Fruit fly (Drosophila melanogaster) whole organism, embryonic: ENCODE measurements around the gene CG1635.

Experiments used
- Bgb ChIP-seq: fragments of 200-800 bp; sonication (Bioruptor generic); IDR thresholded peaks from 2 replicates; pipeline ENCODE4 v1.3.6; 2022; ENCODE audit warnings: missing biosample characterization, missing genetic modification characterization; ENCODE audit not compliant: partially characterized antibody
- CG1024 ChIP-seq: fragments of 200-800 bp; sonication (Bioruptor generic); IDR thresholded peaks from 2 replicates; pipeline ENCODE4 v1.3.6; 2022; ENCODE audit warnings: missing biosample characterization, missing genetic modification characterization
- CG11695 ChIP-seq: fragments of 200-800 bp; sonication (Bioruptor generic); IDR thresholded peaks from 3 replicates; pipeline ENCODE4 v1.3.6; 2022; ENCODE audit warnings: missing biosample characterization, missing genetic modification characterization
- CG12391 ChIP-seq: fragments of 200-800 bp; sonication (Bioruptor generic); optimal IDR thresholded peaks from 3 replicates; lab custom pipeline; 2018; ENCODE audit warnings: missing biosample characterization, mild to moderate bottlenecking, missing genetic modification characterization, moderate library complexity
- CG14710 ChIP-seq: fragments of 200-800 bp; sonication (Bioruptor generic); optimal IDR thresholded peaks from 3 replicates; lab custom pipeline; 2019; ENCODE audit warnings: missing biosample characterization, mild to moderate bottlenecking, missing genetic modification characterization, moderate library complexity
- CG1529 ChIP-seq: fragments of 200-800 bp; sonication (Bioruptor generic); optimal IDR thresholded peaks from 3 replicates; lab custom pipeline; 2018; ENCODE audit warnings: missing biosample characterization, missing genetic modification characterization
- CG16815 ChIP-seq: fragments of 200-800 bp; sonication (Bioruptor generic); optimal IDR thresholded peaks from 3 replicates; lab custom pipeline; 2017; ENCODE audit warnings: missing biosample characterization, mild to moderate bottlenecking, missing genetic modification characterization
- CG17186 ChIP-seq: fragments of 200-800 bp; sonication (Bioruptor generic); optimal IDR thresholded peaks from 3 replicates; lab custom pipeline; 2017; ENCODE audit warnings: missing biosample characterization, missing genetic modification reagents, missing genetic modification characterization
- CG17361 ChIP-seq: fragments of 200-800 bp; sonication (Bioruptor generic); IDR thresholded peaks from 3 replicates; pipeline ENCODE4 v1.3.6; 2022; ENCODE audit warnings: missing biosample characterization, missing genetic modification characterization
- CG2202 ChIP-seq: fragments of 200-800 bp; sonication (Bioruptor generic); optimal IDR thresholded peaks from 2 replicates; lab custom pipeline; 2018; ENCODE audit warnings: missing biosample characterization, mild to moderate bottlenecking, missing genetic modification characterization
- CG30020 ChIP-seq: fragments of 200-800 bp; optimal IDR thresholded peaks from 2 replicates; lab custom pipeline; 2019; ENCODE audit warnings: missing biosample characterization, mild to moderate bottlenecking, missing genetic modification characterization, moderate library complexity
- CG31224 ChIP-seq: fragments of 200-800 bp; sonication (Bioruptor generic); IDR thresholded peaks from 2 replicates; pipeline ENCODE4 v1.3.6; 2022; ENCODE audit warnings: missing biosample characterization, missing genetic modification characterization
- CG34376 ChIP-seq: fragments of 200-800 bp; sonication (Bioruptor generic); optimal IDR thresholded peaks from 2 replicates; lab custom pipeline; 2018; ENCODE audit warnings: missing biosample characterization, mild to moderate bottlenecking, missing genetic modification characterization
- CG4328 ChIP-seq: fragments of 200-800 bp; sonication (Bioruptor generic); optimal IDR thresholded peaks from 3 replicates; lab custom pipeline; 2017; ENCODE audit warnings: missing biosample characterization, missing genetic modification reagents, missing genetic modification characterization
- CG43689 ChIP-seq: fragments of 200-800 bp; sonication (Bioruptor generic); IDR thresholded peaks from 2 replicates; pipeline ENCODE4 v1.3.6; 2022; ENCODE audit warnings: missing biosample characterization, missing genetic modification characterization
- CG6689 ChIP-seq: fragments of 200-800 bp; sonication (Bioruptor generic); IDR thresholded peaks from 2 replicates; pipeline ENCODE4 v1.3.6; 2022; ENCODE audit warnings: missing biosample characterization, missing genetic modification characterization
- CG6854 ChIP-seq: fragments of 200-800 bp; sonication (Bioruptor generic); optimal IDR thresholded peaks from 3 replicates; lab custom pipeline; 2017; ENCODE audit warnings: missing biosample characterization, mild to moderate bottlenecking, missing genetic modification characterization
- CG7839 ChIP-seq: fragments of 200-800 bp; sonication (Bioruptor generic); optimal IDR thresholded peaks from 3 replicates; lab custom pipeline; 2018; ENCODE audit warnings: missing biosample characterization, mild to moderate bottlenecking, missing genetic modification characterization, moderate library complexity
- CG8089 ChIP-seq: fragments of 200-800 bp; sonication (Bioruptor generic); optimal IDR thresholded peaks from 3 replicates; lab custom pipeline; 2016; ENCODE audit warnings: missing biosample characterization, missing genetic modification characterization
- CG8924 ChIP-seq: fragments of 200-800 bp; optimal IDR thresholded peaks from 3 replicates; lab custom pipeline; 2019; ENCODE audit warnings: missing biosample characterization, mild to moderate bottlenecking, missing genetic modification characterization, moderate library complexity
- CHES-1-like ChIP-seq: fragments of 200-800 bp; sonication (Bioruptor generic); optimal IDR thresholded peaks from 2 replicates; lab custom pipeline; 2016; ENCODE audit warnings: missing biosample characterization, missing genetic modification characterization
- Camta ChIP-seq: fragments of 200-800 bp; sonication (Bioruptor generic); optimal IDR thresholded peaks from 2 replicates; lab custom pipeline; 2016; ENCODE audit warnings: missing biosample characterization, missing genetic modification characterization
- Doc2 ChIP-seq: fragments of 200-800 bp; sonication (Bioruptor generic); IDR thresholded peaks from 2 replicates; pipeline ENCODE4 v1.3.6; 2022; ENCODE audit warnings: missing biosample characterization, missing genetic modification characterization
- Doc3 ChIP-seq: fragments of 200-800 bp; sonication (Bioruptor generic); IDR thresholded peaks from 3 replicates; pipeline ENCODE4 v1.3.6; 2022; ENCODE audit warnings: missing biosample characterization, missing genetic modification characterization; ENCODE audit not compliant: partially characterized antibody
- E2f1 ChIP-seq: fragments of 200-800 bp; sonication (Bioruptor generic); IDR thresholded peaks from 2 replicates; pipeline ENCODE4 v1.3.6; 2022; ENCODE audit warnings: missing biosample characterization, missing genetic modification characterization
- Eip74EF ChIP-seq, 2 experiments: fragments of 200-800 bp in 1 of 2; fragments of >200 bp in 1 of 2; sonication (Bioruptor generic) in 1 of 2; optimal IDR thresholded peaks; 2 replicates each; lab custom pipeline; 2017 to 2019; ENCODE audit warnings: missing biosample characterization in 2 of 2, missing genetic modification characterization in 2 of 2, mild to moderate bottlenecking in 1 of 2, moderate library complexity in 1 of 2
- Jarid2 ChIP-seq: fragments of 200-800 bp; sonication (Bioruptor generic); optimal IDR thresholded peaks from 3 replicates; lab custom pipeline; 2017; ENCODE audit warnings: mild to moderate bottlenecking, missing biosample characterization, missing genetic modification reagents, missing genetic modification characterization
- MBD-R2 ChIP-seq: fragments of 200-800 bp; sonication (Bioruptor generic); IDR thresholded peaks from 2 replicates; pipeline ENCODE4 v1.3.6; 2022; ENCODE audit warnings: missing biosample characterization, missing genetic modification characterization
- Sry-δ ChIP-seq: fragments of 200-800 bp; sonication (Bioruptor generic); optimal IDR thresholded peaks from 2 replicates; lab custom pipeline; 2016; ENCODE audit warnings: missing biosample characterization, missing genetic modification characterization
- YL-1 ChIP-seq: fragments of 200-800 bp; sonication (Bioruptor generic); optimal IDR thresholded peaks from 3 replicates; lab custom pipeline; 2017; ENCODE audit warnings: missing biosample characterization, mild to moderate bottlenecking, missing genetic modification characterization
- ara ChIP-seq: fragments of 200-800 bp; sonication (Bioruptor generic); IDR thresholded peaks from 2 replicates; pipeline ENCODE4 v1.3.6; 2022; ENCODE audit warnings: missing biosample characterization, missing genetic modification characterization
- bab2 ChIP-seq: fragments of 200-800 bp; sonication (Bioruptor generic); optimal IDR thresholded peaks from 2 replicates; lab custom pipeline; 2016; ENCODE audit warnings: missing biosample characterization, missing genetic modification characterization
- bigmax ChIP-seq: fragments of 200-800 bp; sonication (Bioruptor generic); optimal IDR thresholded peaks from 2 replicates; lab custom pipeline; 2018; ENCODE audit warnings: missing biosample characterization, mild to moderate bottlenecking, missing genetic modification characterization
- crp ChIP-seq, 2 experiments: fragments of 200-800 bp; sonication (Bioruptor generic); optimal IDR thresholded peaks; 2 replicates in 1 of 2; 3 replicates in 1 of 2; lab custom pipeline; 2017; ENCODE audit warnings: missing biosample characterization in 2 of 2, missing genetic modification characterization in 2 of 2, mild to moderate bottlenecking in 1 of 2, moderate library complexity in 1 of 2
- dimm ChIP-seq: fragments of 200-800 bp; sonication (Bioruptor generic); IDR thresholded peaks from 2 replicates; pipeline ENCODE4 v1.3.6; 2022; ENCODE audit warnings: missing biosample characterization, missing genetic modification characterization
- dmrt11E ChIP-seq: fragments of 200-800 bp; sonication (Bioruptor generic); optimal IDR thresholded peaks from 3 replicates; lab custom pipeline; 2018; ENCODE audit warnings: missing biosample characterization, mild to moderate bottlenecking, missing genetic modification characterization, moderate library complexity
- her ChIP-seq: fragments of 200-800 bp; sonication (Bioruptor generic); optimal IDR thresholded peaks from 2 replicates; lab custom pipeline; 2016; ENCODE audit warnings: missing biosample characterization, missing genetic modification characterization
- ind ChIP-seq: fragments of 200-800 bp; sonication (Bioruptor generic); optimal IDR thresholded peaks from 3 replicates; lab custom pipeline; 2016; ENCODE audit warnings: missing biosample characterization, missing genetic modification characterization
- inv ChIP-seq: fragments of 200-800 bp; sonication (Bioruptor generic); IDR thresholded peaks from 2 replicates; pipeline ENCODE4 v1.3.6; 2022; ENCODE audit warnings: missing biosample characterization, missing genetic modification characterization; ENCODE audit not compliant: partially characterized antibody
- kni ChIP-seq: fragments of 200-800 bp; sonication (Bioruptor generic); optimal IDR thresholded peaks from 3 replicates; lab custom pipeline; 2017; ENCODE audit warnings: mild to moderate bottlenecking, missing biosample characterization, missing genetic modification reagents, missing genetic modification characterization
- nerfin-1 ChIP-seq: fragments of 200-800 bp; sonication (Bioruptor generic); optimal IDR thresholded peaks from 3 replicates; lab custom pipeline; 2019; ENCODE audit warnings: missing biosample characterization, mild to moderate bottlenecking, missing genetic modification characterization, moderate library complexity
- pan ChIP-seq, 4 experiments: fragments of >200 bp in 3 of 4; fragments of 200-800 bp in 1 of 4; sonication (Bioruptor generic) in 1 of 4; optimal IDR thresholded peaks in 3 of 4; IDR thresholded peaks in 1 of 4; 2 replicates each; pipeline versions ENCODE4 v1.3.6 to Lab custom; 2017 to 2022; ENCODE audit warnings: missing biosample characterization in 2 of 4, missing genetic modification characterization in 2 of 4, mixed read lengths in 1 of 4
- pita ChIP-seq: fragments of 200-800 bp; sonication (Bioruptor generic); optimal IDR thresholded peaks from 2 replicates; lab custom pipeline; 2017; ENCODE audit warnings: missing biosample characterization, mild to moderate bottlenecking, missing genetic modification characterization
- pnt ChIP-seq: fragments of 200-800 bp; sonication (Bioruptor generic); optimal IDR thresholded peaks from 3 replicates; lab custom pipeline; 2016; ENCODE audit warnings: missing biosample characterization, missing genetic modification characterization
- psq ChIP-seq: fragments of 200-800 bp; sonication (Bioruptor generic); optimal IDR thresholded peaks from 2 replicates; lab custom pipeline; 2017; ENCODE audit warnings: missing biosample characterization, missing genetic modification characterization
- ro ChIP-seq: fragments of 200-800 bp; sonication (Bioruptor generic); IDR thresholded peaks from 2 replicates; pipeline ENCODE4 v1.3.6; 2022; ENCODE audit warnings: missing biosample characterization, missing genetic modification characterization
- so ChIP-seq: fragments of 200-800 bp; sonication (Bioruptor generic); IDR thresholded peaks from 3 replicates; pipeline ENCODE4 v1.3.6; 2022; ENCODE audit warnings: missing biosample characterization, missing genetic modification characterization
- trh ChIP-seq: fragments of 200-800 bp; sonication (Bioruptor generic); optimal IDR thresholded peaks from 2 replicates; lab custom pipeline; 2016; ENCODE audit warnings: missing biosample characterization, missing genetic modification characterization
- usp ChIP-seq: fragments of >200 bp; optimal IDR thresholded peaks from 2 replicates; lab custom pipeline; 2017; ENCODE audit warnings: missing biosample characterization, missing genetic modification characterization
- zfh2 ChIP-seq: fragments of 200-800 bp; sonication (Bioruptor generic); optimal IDR thresholded peaks from 2 replicates; lab custom pipeline; 2016; ENCODE audit warnings: missing biosample characterization, missing genetic modification characterization

The CG1635 gene

dm6 chr3R:31550910-31551309 is 37.6 kb upstream of the CG1635 start (continued):
- no peak for TF ChIP-seq ind (GFP tag; lab: Kevin White, UChicago)
- peak; percentile 58 for TF ChIP-seq nerfin-1
- peak; percentile 78 for TF ChIP-seq CG8089 (GFP tag; lab: Kevin White, UChicago)
- TF ChIP-seq Doc2 (GFP tag; lab: Robert Waterston, UW), result no peak
- no peak for TF ChIP-seq Bgb (GFP tag; lab: Robert Waterston, UW)
- no peak for TF ChIP-seq CG43689
- TF ChIP-seq ara (GFP tag; lab: Robert Waterston, UW), result peak; percentile 89
- TF ChIP-seq pan (optimal IDR thresholded peaks at IDR 0.05; lab: Kevin White, UChicago), result no peak
- TF ChIP-seq pan (GFP tag; optimal IDR thresholded peaks at IDR 0.05 in 1 of 2, IDR thresholded peaks at IDR 0.05 in 1 of 2), result peak in 1 of 2 experiments; percentile 33
- no peak for TF ChIP-seq inv (GFP tag; lab: Robert Waterston, UW)
- TF ChIP-seq CG34376 (GFP tag; lab: Kevin White, UChicago), result no peak
- TF ChIP-seq CG6854 (GFP tag; lab: Kevin White, UChicago), result no peak
- no peak for TF ChIP-seq psq
- TF ChIP-seq Eip74EF (GFP tag; optimal IDR thresholded peaks at IDR 0.05; lab: Kevin White, UChicago), result no peak
- peak; percentile 94 for TF ChIP-seq CG2202 (tag; lab: Kevin White, UChicago)
- peak; percentile 41 for TF ChIP-seq CHES-1-like
- TF ChIP-seq usp (GFP tag; lab: Kevin White, UChicago), result no peak
- peak; percentile 15 for TF ChIP-seq CG7839 (tag; lab: Kevin White, UChicago)
- TF ChIP-seq Camta, result peak; percentile 50
- no peak for TF ChIP-seq ro
- peak; percentile 87 for TF ChIP-seq CG14710 (tag; lab: Kevin White, UChicago)
- TF ChIP-seq CG16815, result peak; percentile 14
- TF ChIP-seq CG1529 (GFP tag; lab: Kevin White, UChicago), result peak; percentile 53
- no peak for TF ChIP-seq MBD-R2 (GFP tag; lab: Robert Waterston, UW)
- TF ChIP-seq dimm (GFP tag; lab: Robert Waterston, UW), result no peak
- 0 out of 3 replicates have a peak, but pooled peaks have one; percentile 21 for TF ChIP-seq CG11695
- no peak for TF ChIP-seq Sry-δ (GFP tag; lab: Kevin White, UChicago)
- TF ChIP-seq CG4328 (GFP tag; lab: Kevin White, UChicago), result peak; percentile 39
- TF ChIP-seq CG6689 (GFP tag; lab: Robert Waterston, UW), result peak; percentile 39; the same call in 1 of the 2 replicates
- TF ChIP-seq Jarid2 (GFP tag; lab: Kevin White, UChicago), result peak; percentile 43
- peak; percentile 77 for TF ChIP-seq CG8924 (tag; lab: Kevin White, UChicago)
- TF ChIP-seq CG12391 (tag; lab: Kevin White, UChicago), result peak; percentile 43
- TF ChIP-seq dmrt11E (tag; lab: Kevin White, UChicago), result peak; percentile 90
- TF ChIP-seq CG1024 (GFP tag; lab: Robert Waterston, UW), result peak; percentile 58; the same call in 1 of the 2 replicates
- peak; percentile 20 for TF ChIP-seq pnt (GFP tag; lab: Kevin White, UChicago)
- TF ChIP-seq trh, result peak; percentile 3
- no peak for TF ChIP-seq CG30020
- TF ChIP-seq bigmax (GFP tag; lab: Kevin White, UChicago), result peak; percentile 35
- no peak for TF ChIP-seq CG31224 (GFP tag; lab: Robert Waterston, UW)
- TF ChIP-seq crp (GFP tag; optimal IDR thresholded peaks at IDR 0.05; lab: Kevin White, UChicago), result no peak
- peak; percentile 63; the same call in 2 of the 3 replicates for TF ChIP-seq so (GFP tag; lab: Robert Waterston, UW)
- peak; percentile 45 for TF ChIP-seq her
- TF ChIP-seq pita (GFP tag; lab: Kevin White, UChicago), result no peak
- peak; percentile 62 for TF ChIP-seq bab2 (GFP tag; lab: Kevin White, UChicago)
- TF ChIP-seq CG17186, result peak; percentile 47
- TF ChIP-seq YL-1 (GFP tag; lab: Kevin White, UChicago), result peak; percentile 68
- peak; percentile 94 for TF ChIP-seq kni
- TF ChIP-seq zfh2 (GFP tag; lab: Kevin White, UChicago), result no peak
- TF ChIP-seq E2f1 (GFP tag; lab: Robert Waterston, UW), result peak; percentile 27; the same call in 1 of the 2 replicates
- peak; percentile 59; the same call in 2 of the 3 replicates for TF ChIP-seq CG17361
- TF ChIP-seq Doc3, result no peak
